Worm (Caenorhabditis elegans) whole organism, young adult: ENCODE measurements around the gene fipr-6.

Source experiments
- attf-6 ChIP-seq: fragments of 200-800 bp; sonication (Bioruptor generic); IDR thresholded peaks from 2 replicates; pipeline ENCODE4 v1.3.6; 2022; ENCODE audit warnings: missing genetic modification reagents, missing genetic modification characterization, missing compliant biosample characterization
- efl-1 ChIP-seq: fragments of 150-350 bp; optimal IDR thresholded peaks from 2 replicates; lab custom pipeline; 2014; ENCODE audit warnings: missing biosample characterization, missing genetic modification reagents, missing genetic modification characterization
- rec-8 ChIP-seq, 2 experiments: sonication (generic microtip); optimal IDR thresholded peaks; 2 replicates each; lab custom pipeline; 2016; ENCODE audit warnings: mild to moderate bottlenecking in 2 of 2, missing genetic modification characterization in 2 of 2, missing genetic modification reagents in 2 of 2, missing genotype in 2 of 2, missing biosample characterization in 1 of 2, missing compliant biosample characterization in 1 of 2, moderate library complexity in 1 of 2
- sptf-2 ChIP-seq: fragments of 200-800 bp; sonication (Bioruptor generic); optimal IDR thresholded peaks from 2 replicates; lab custom pipeline; 2018; ENCODE audit warnings: mild to moderate bottlenecking, missing genetic modification characterization, missing compliant biosample characterization

- TF ChIP-seq rec-8 (tag; optimal IDR thresholded peaks at IDR 0.05; lab: Kevin White, UChicago): no peak
- no peak for TF ChIP-seq efl-1 (GFP tag; lab: Kevin White, UChicago)
- no peak for TF ChIP-seq attf-6
- no peak for TF ChIP-seq sptf-2 (GFP tag; lab: Kevin White, UChicago)
Observed at ce11 chrV:10275619-10276018, 44.6 kb downstream of the fipr-6 start, which contains the start of gene Y22F5A.11.
